Fruit fly (Drosophila melanogaster): Measurements from ENCODE around the gene CG44000.

DNA sequence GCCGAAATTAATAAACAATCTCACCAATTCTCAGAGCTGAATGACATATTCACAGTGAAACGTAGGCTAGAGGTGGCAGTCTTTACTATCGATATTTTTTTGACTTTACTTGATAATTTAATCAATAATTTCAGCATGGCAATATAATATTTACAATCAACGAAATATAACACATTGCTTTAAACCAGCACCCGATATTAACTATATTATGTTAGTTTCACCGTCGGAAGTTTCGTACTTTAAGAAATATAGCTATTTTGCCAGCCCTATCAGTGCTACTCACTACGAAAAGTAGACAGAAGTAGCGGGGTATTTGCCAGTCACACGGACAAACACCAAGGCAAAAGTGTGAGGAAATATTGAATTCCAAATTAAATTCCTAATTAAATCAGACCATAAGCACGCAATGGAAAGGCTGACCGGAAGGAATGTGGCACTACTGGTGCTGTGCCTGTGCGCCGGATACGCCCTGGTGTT, 32.2 kb upstream of the CG44000 start, which contains the start of the genes CG31917, Tfb5 and SelT:
- TF ChIP-seq h (optimal IDR thresholded peaks at IDR 0.05) (no peak), psq (optimal IDR thresholded peaks at IDR 0.05) (no peak)

All from Kc167 (cell line).